Worm (Caenorhabditis elegans): ENCODE data around the gene nhr-234.

nhr-234 gene

DNA sequence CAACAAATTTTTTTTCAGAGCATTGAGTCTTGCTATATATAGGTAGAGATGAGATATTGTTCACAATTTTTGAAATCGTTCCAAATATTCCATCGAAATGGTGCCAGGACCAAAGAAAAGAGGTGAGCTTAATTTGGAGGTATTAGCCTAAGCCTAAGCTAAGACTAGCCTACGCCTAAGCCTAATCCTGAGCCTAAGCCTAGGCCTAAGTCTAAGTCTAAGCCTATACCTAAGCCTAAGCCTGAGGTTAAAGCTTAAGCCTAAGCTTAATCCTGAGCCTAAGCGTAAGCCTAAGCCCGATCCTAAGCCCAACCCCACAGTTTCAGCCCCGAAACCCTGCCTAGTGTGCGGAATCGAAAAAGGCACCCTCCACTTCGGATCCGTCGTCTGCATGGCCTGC, at the start of gene nhr-234:
nhr-234 (plus strand) TSS at position 77 of the 400 bp plus-strand sequence.
- no peak for TF ChIP-seq tbx-8 (GFP tag; optimal IDR thresholded peaks at IDR 0.05)
- no peak for TF ChIP-seq elt-1 (tag; optimal IDR thresholded peaks at IDR 0.05; ENCODE audit: borderline replicate concordance, insufficient read depth)
- no peak for TF ChIP-seq mls-2 (tag; optimal IDR thresholded peaks at IDR 0.05)

DNA sequence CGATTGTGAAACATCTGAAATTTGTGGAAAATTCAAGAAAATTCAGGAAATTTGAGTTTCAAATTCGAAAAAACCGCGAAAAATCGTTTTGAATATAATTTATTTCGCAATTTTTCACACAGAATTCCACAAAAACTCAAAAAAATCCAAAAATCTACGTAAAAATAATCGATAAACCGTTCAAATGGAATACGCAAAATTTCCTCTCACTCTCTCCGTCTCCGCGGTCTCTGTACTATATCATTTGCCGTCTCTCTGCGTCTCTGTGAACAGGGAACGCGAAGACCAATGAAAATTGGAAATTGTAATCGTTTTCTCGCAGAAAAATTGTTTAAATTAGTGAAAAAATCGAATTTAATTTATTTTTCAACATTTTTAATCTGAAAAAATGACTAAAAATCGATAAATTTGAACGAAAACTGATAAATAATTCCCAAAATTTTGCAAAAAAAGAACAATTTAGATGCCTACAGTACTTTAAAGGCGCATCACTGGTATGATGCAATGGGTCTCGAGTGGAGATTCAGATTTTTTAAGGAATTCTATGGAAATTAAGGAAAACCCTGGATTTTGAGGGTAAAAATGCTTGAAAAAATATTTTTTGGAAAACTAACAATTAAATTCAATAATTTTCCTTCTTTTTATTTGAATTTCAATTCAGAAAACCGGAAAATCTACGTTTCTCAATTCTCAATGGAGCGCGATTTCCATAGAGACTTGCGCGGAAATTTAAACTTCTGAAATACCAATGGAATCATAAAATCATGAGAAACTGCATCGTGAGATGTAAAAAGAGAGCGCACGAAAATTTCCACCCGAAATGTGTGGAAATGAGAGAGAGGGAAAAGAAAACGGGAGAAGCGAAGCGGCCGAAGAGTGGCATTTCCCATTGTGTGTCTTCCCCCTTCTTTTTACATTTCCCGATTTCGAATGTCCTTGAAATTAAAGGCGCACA, 32.5 kb upstream of the nhr-234 start, which contains the start of the genes ceh-100 and lips-15:
ceh-100 (minus strand) TSS at position 14 of the 955 bp plus-strand sequence.
lips-15 (plus strand) TSS at position 720 of the 955 bp plus-strand sequence.
- peak; percentile 24 for TF ChIP-seq lsy-2 (tag; optimal IDR thresholded peaks at IDR 0.05)
- peak; percentile 5 for TF ChIP-seq unc-120 (tag; optimal IDR thresholded peaks at IDR 0.05; ENCODE audit: poor library complexity, severe bottlenecking)
- TF ChIP-seq unc-62 (GFP tag; optimal IDR thresholded peaks at IDR 0.05) = no peak
- no peak for TF ChIP-seq ceh-83 (GFP tag; optimal IDR thresholded peaks at IDR 0.05)
- peak; percentile 10 for TF ChIP-seq ceh-39 (tag; optimal IDR thresholded peaks at IDR 0.05)
- peak; percentile 61 for TF ChIP-seq mep-1 (tag; optimal IDR thresholded peaks at IDR 0.05)

DNA sequence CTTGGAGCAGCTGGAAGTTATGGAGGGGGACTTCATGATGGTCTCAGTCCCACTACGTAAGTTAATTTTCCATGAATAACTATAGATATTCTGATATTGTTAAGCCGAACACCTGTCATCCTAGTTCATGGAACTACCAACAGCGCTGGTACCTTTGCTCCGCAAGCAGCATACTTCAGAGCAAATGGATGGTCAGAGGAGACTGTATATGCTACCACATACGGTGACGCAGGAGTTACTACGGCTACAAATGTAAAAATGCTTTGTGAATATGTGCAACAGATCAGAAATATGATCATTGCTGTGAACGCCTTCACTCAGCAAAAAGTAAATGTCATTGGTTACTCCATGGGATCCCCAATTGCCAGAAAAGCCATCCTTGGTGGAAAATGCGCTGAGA, 30.4 kb upstream of the nhr-234 start:
- no peak for TF ChIP-seq ces-1 (GFP tag; optimal IDR thresholded peaks at IDR 0.05)

DNA sequence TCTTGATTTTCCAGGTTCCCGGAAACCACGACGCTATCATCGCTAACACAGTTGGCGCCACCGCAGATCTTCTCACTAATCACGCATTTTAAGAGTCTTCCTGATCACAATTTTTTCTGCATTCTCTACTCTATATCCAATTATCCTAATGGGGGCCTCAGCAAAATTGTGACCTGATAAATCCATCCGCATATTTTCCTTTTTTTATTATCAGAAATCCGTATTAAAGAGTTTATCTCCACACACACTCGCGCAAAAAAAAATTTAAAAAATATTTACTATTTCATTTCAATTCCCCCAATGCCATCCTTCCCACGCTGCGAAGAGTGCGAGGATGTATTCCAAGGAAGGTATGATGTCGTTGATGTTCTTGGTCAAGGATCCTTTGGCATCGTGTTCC, 29.6 kb upstream of the nhr-234 start, which contains the start of gene Y38E10A.8:
Y38E10A.8 (plus strand) TSS at position 301 of the 400 bp plus-strand sequence.
- TF ChIP-seq unc-39 (tag; optimal IDR thresholded peaks at IDR 0.05) (no peak), ceh-39 (tag; optimal IDR thresholded peaks at IDR 0.05) (no peak), nhr-28 (tag; optimal IDR thresholded peaks at IDR 0.05) (no peak), bed-3 (GFP tag; optimal IDR thresholded peaks at IDR 0.05) (no peak), elt-1 (tag; optimal IDR thresholded peaks at IDR 0.05; ENCODE audit: borderline replicate concordance, insufficient read depth) (no peak), hlh-1 (tag; optimal IDR thresholded peaks at IDR 0.05) (no peak), nhr-2 (tag; optimal IDR thresholded peaks at IDR 0.05) (no peak), unc-62 (GFP tag; optimal IDR thresholded peaks at IDR 0.05) (no peak), mab-5 (tag; optimal IDR thresholded peaks at IDR 0.05) (no peak), cnd-1 (tag; optimal IDR thresholded peaks at IDR 0.05) (no peak), ces-1 (GFP tag; optimal IDR thresholded peaks at IDR 0.05) (no peak), nhr-237 (tag; optimal IDR thresholded peaks at IDR 0.05) (no peak), lin-13 (tag; optimal IDR thresholded peaks at IDR 0.05) (no peak), mep-1 (tag; optimal IDR thresholded peaks at IDR 0.05) (no peak), zip-8 (tag; optimal IDR thresholded peaks at IDR 0.05) (no peak), elt-3 (tag; optimal IDR thresholded peaks at IDR 0.05) (no peak), blmp-1 (tag; optimal IDR thresholded peaks at IDR 0.05) (no peak), ztf-11 (tag; optimal IDR thresholded peaks at IDR 0.05) (no peak), nhr-12 (tag; optimal IDR thresholded peaks at IDR 0.05) (no peak)

DNA sequence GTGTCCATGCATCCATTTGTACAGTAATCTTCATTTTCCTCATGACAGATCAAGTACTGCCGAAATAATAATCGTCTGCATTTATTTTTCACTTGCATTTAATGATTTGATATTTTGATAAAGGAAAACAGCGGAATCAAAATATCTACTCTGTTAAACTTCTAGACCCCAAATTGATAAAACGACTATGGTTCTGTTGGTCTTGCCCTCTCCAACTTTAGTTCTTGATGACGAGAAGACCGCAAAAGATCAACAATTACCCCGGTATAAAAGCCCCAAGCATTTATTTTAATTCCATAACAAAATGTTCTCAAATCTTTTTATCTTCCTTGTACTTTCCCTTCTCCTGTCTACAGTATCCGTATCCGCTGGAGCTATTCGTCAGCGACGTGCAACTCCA, 27.8 kb upstream of the nhr-234 start, which contains the start of gene Y38E10A.9:
Y38E10A.9 (plus strand) TSS at position 301 of the 400 bp plus-strand sequence.
- no peak for TF ChIP-seq lin-13 (tag; optimal IDR thresholded peaks at IDR 0.05)
- TF ChIP-seq sptf-1 (tag; optimal IDR thresholded peaks at IDR 0.05) = no peak
- no peak for TF ChIP-seq nhr-237 (tag; optimal IDR thresholded peaks at IDR 0.05)
- TF ChIP-seq hlh-1 (tag; optimal IDR thresholded peaks at IDR 0.05) = no peak
- no peak for TF ChIP-seq unc-39 (tag; optimal IDR thresholded peaks at IDR 0.05)
- TF ChIP-seq drap-1 (GFP tag; optimal IDR thresholded peaks at IDR 0.05) = no peak
- TF ChIP-seq ztf-11 (tag; optimal IDR thresholded peaks at IDR 0.05) = no peak
- TF ChIP-seq mep-1 (tag; optimal IDR thresholded peaks at IDR 0.05) = no peak
- TF ChIP-seq nhr-76 (tag; optimal IDR thresholded peaks at IDR 0.05) = no peak
- no peak for TF ChIP-seq nhr-12 (tag; optimal IDR thresholded peaks at IDR 0.05)
- TF ChIP-seq tbx-8 (GFP tag; optimal IDR thresholded peaks at IDR 0.05) = no peak
- no peak for TF ChIP-seq flh-1 (GFP tag; optimal IDR thresholded peaks at IDR 0.05)
- no peak for TF ChIP-seq elt-3 (tag; optimal IDR thresholded peaks at IDR 0.05)
- no peak for TF ChIP-seq nhr-2 (tag; optimal IDR thresholded peaks at IDR 0.05)
- no peak for TF ChIP-seq snpc-4 (tag; optimal IDR thresholded peaks at IDR 0.05)
- TF ChIP-seq blmp-1 (tag; optimal IDR thresholded peaks at IDR 0.05) = no peak
- no peak for TF ChIP-seq ceh-43 (GFP tag; optimal IDR thresholded peaks at IDR 0.05)
- no peak for TF ChIP-seq ceh-39 (tag; optimal IDR thresholded peaks at IDR 0.05)

All from whole organism, mixed stage, embryonic.